Worm (Caenorhabditis elegans) whole organism, L4 larva: Measurements from ENCODE around the gene dpy-8.

Experiments used
- aly-2 ChIP-seq: sonication (generic microtip); optimal IDR thresholded peaks from 2 replicates; lab custom pipeline; 2018; ENCODE audit warnings: missing biosample characterization, missing genetic modification characterization
- arid-1 ChIP-seq: fragments of 200-800 bp; sonication (Bioruptor generic); conservative IDR thresholded peaks from 2 replicates; pipeline ENCODE4 v1.3.6; 2022; ENCODE audit warnings: missing genetic modification reagents, missing genetic modification characterization, missing compliant biosample characterization
- ctbp-1 ChIP-seq: fragments of 200-800 bp; sonication (Bioruptor generic); IDR thresholded peaks from 2 replicates; pipeline ENCODE4 v1.3.6; 2022; ENCODE audit warnings: missing genetic modification reagents, missing genetic modification characterization, missing compliant biosample characterization
- daf-19 ChIP-seq: fragments of 200-800 bp; sonication (Bioruptor generic); conservative IDR thresholded peaks from 2 replicates; pipeline ENCODE4 v1.3.6; 2022; ENCODE audit warnings: missing genetic modification characterization, missing compliant biosample characterization
- lsy-2 ChIP-seq, 2 experiments: fragments of 150-350 bp in 1 of 2; sonication (generic microtip) in 1 of 2; optimal IDR thresholded peaks; 2 replicates each; lab custom pipeline; 2014 to 2017; ENCODE audit warnings: missing biosample characterization in 2 of 2, missing genetic modification characterization in 2 of 2
- mxl-3 ChIP-seq: fragments of 200-800 bp; sonication (Bioruptor generic); optimal IDR thresholded peaks from 2 replicates; lab custom pipeline; 2018; ENCODE audit warnings: mild to moderate bottlenecking, missing genetic modification characterization, missing compliant biosample characterization
- nhr-10 ChIP-seq: fragments of 150-350 bp; optimal IDR thresholded peaks from 2 replicates; lab custom pipeline; 2014; ENCODE audit warnings: missing biosample characterization, missing genetic modification characterization
- nhr-11 ChIP-seq: fragments of 150-350 bp; optimal IDR thresholded peaks from 2 replicates; lab custom pipeline; 2014; ENCODE audit warnings: missing biosample characterization, missing genetic modification characterization
- nhr-76 ChIP-seq: fragments of 150-350 bp; optimal IDR thresholded peaks from 2 replicates; lab custom pipeline; 2014; ENCODE audit warnings: missing biosample characterization, missing genetic modification characterization
- pha-4 ChIP-seq, 2 experiments: fragments of 150-350 bp in 1 of 2; fragments of 200-800 bp in 1 of 2; sonication (Bioruptor generic) in 1 of 2; IDR thresholded peaks in 1 of 2; optimal IDR thresholded peaks in 1 of 2; 2 replicates each; pipeline versions ENCODE4 v1.3.6 to Lab custom; 2014 to 2022; ENCODE audit warnings: missing genetic modification characterization in 2 of 2, missing genetic modification reagents in 2 of 2, missing biosample characterization in 1 of 2, missing compliant biosample characterization in 1 of 2
- php-3 ChIP-seq: fragments of 200-800 bp; sonication (Bioruptor generic); IDR thresholded peaks from 2 replicates; pipeline ENCODE4 v1.3.6; 2022; ENCODE audit warnings: missing genetic modification reagents, missing genetic modification characterization, missing compliant biosample characterization

DNA sequence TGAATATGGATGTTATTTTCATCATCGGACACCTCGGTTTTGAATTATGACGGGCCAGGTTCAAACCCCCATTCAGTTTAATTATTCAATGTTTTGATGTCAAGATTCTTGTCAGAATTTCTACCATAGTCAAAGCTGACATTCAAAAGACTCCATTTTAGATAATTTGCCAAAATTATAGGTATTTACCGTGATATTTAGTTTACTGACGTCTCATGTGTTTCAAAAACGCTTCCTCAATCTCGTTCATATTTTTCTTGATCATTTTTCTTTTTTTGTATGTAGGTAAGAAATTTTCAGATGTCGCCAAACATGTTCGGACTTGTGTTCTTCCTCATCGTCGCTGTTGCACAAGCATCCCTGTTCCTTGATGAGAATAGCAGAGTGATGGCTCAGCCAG is 12.5 kb upstream of the dpy-8 start, which contains the start of gene EGAP5.1:
- TF ChIP-seq pha-4 (GFP tag; IDR thresholded peaks at IDR 0.05; lab: Robert Waterston, UW) = no peak
- TF ChIP-seq pha-4 (tag; optimal IDR thresholded peaks at IDR 0.05; lab: Kevin White, UChicago) = no peak
- no peak for TF ChIP-seq mxl-3 (GFP tag; lab: Kevin White, UChicago)
- TF ChIP-seq lsy-2 (tag; optimal IDR thresholded peaks at IDR 0.05; lab: Kevin White, UChicago) = no peak
- TF ChIP-seq php-3 (GFP tag; lab: Robert Waterston, UW) = no peak
- no peak for TF ChIP-seq ctbp-1 (GFP tag; lab: Robert Waterston, UW)
- TF ChIP-seq nhr-76 (tag; lab: Kevin White, UChicago) = no peak
- no peak for TF ChIP-seq daf-19 (GFP tag; lab: Robert Waterston, UW)
- TF ChIP-seq nhr-10 (tag; lab: Kevin White, UChicago) = no peak
- TF ChIP-seq arid-1 (GFP tag; lab: Robert Waterston, UW) = no peak
- no peak for TF ChIP-seq aly-2
- TF ChIP-seq nhr-11 = no peak
